Worm (Caenorhabditis elegans) whole organism, L2 larva: Measurements from ENCODE around the gene F58B4.7.

Experiments
- C34F6.9 ChIP-seq: fragments of 150-350 bp; optimal IDR thresholded peaks from 2 replicates; lab custom pipeline; 2014; ENCODE audit warnings: missing biosample characterization, missing genetic modification characterization
- F13H6.1 ChIP-seq: sonication (generic microtip); optimal IDR thresholded peaks from 2 replicates; lab custom pipeline; 2016; ENCODE audit warnings: missing genetic modification characterization, missing compliant biosample characterization
- R02D3.7 ChIP-seq: fragments of 150-350 bp; optimal IDR thresholded peaks from 2 replicates; lab custom pipeline; 2014; ENCODE audit warnings: missing biosample characterization, missing genetic modification characterization
- Y55F3AM.14 ChIP-seq: fragments of 200-800 bp; sonication (Bioruptor generic); optimal IDR thresholded peaks from 2 replicates; lab custom pipeline; 2018; ENCODE audit warnings: mild to moderate bottlenecking, missing genetic modification characterization, missing compliant biosample characterization
- ZK546.5 ChIP-seq: sonication (generic microtip); optimal IDR thresholded peaks from 2 replicates; lab custom pipeline; 2017; ENCODE audit warnings: missing biosample characterization, missing genetic modification characterization
- alr-1 ChIP-seq: fragments of 150-350 bp; optimal IDR thresholded peaks from 2 replicates; lab custom pipeline; 2014; ENCODE audit warnings: missing biosample characterization, missing genetic modification characterization
- aly-2 ChIP-seq: fragments of 150-350 bp; optimal IDR thresholded peaks from 2 replicates; lab custom pipeline; 2014; ENCODE audit warnings: missing biosample characterization, missing genetic modification characterization
- ama-1 ChIP-seq: fragments of 150-350 bp; optimal IDR thresholded peaks from 2 replicates; lab custom pipeline; 2018; ENCODE audit warnings: inconsistent platforms
- blmp-1 ChIP-seq: sonication (generic microtip); optimal IDR thresholded peaks from 2 replicates; lab custom pipeline; 2017; ENCODE audit warnings: missing genetic modification characterization, mild to moderate bottlenecking, missing compliant biosample characterization, antibody characterized with exemption, moderate library complexity; ENCODE audit not compliant: insufficient read depth
- ceh-16 ChIP-seq: fragments of 150-350 bp; optimal IDR thresholded peaks from 2 replicates; lab custom pipeline; 2014; ENCODE audit warnings: missing biosample characterization, missing genetic modification characterization
- ceh-82 ChIP-seq: fragments of 150-350 bp; optimal IDR thresholded peaks from 2 replicates; lab custom pipeline; 2014; ENCODE audit warnings: missing biosample characterization, missing genetic modification characterization
- crh-2 ChIP-seq: sonication (generic microtip); optimal IDR thresholded peaks from 2 replicates; lab custom pipeline; 2017; ENCODE audit warnings: missing biosample characterization, missing genetic modification characterization
- dmd-4 ChIP-seq: sonication (generic microtip); optimal IDR thresholded peaks from 2 replicates; lab custom pipeline; 2017; ENCODE audit warnings: missing biosample characterization, missing genetic modification characterization
- egl-27 ChIP-seq: sonication (generic microtip); optimal IDR thresholded peaks from 3 replicates; lab custom pipeline; 2017; ENCODE audit warnings: missing biosample characterization, missing genetic modification reagents, missing genetic modification characterization
- elt-1 ChIP-seq: fragments of 150-350 bp; optimal IDR thresholded peaks from 2 replicates; lab custom pipeline; 2014; ENCODE audit warnings: missing biosample characterization, missing genetic modification characterization
- elt-3 ChIP-seq: sonication (generic microtip); optimal IDR thresholded peaks from 2 replicates; lab custom pipeline; 2017; ENCODE audit warnings: missing biosample characterization, missing genetic modification characterization
- fos-1 ChIP-seq: fragments of 150-350 bp; optimal IDR thresholded peaks from 2 replicates; lab custom pipeline; 2014; ENCODE audit warnings: missing biosample characterization, missing genetic modification characterization
- gmeb-1 ChIP-seq: fragments of 150-350 bp; optimal IDR thresholded peaks from 2 replicates; lab custom pipeline; 2014; ENCODE audit warnings: missing biosample characterization, missing genetic modification characterization
- lin-11 ChIP-seq: fragments of 150-350 bp; sonication (generic microtip); optimal IDR thresholded peaks from 2 replicates; lab custom pipeline; 2014; ENCODE audit warnings: missing biosample characterization, missing genetic modification characterization, inconsistent platforms, mixed read lengths
- lin-13 ChIP-seq: fragments of 150-350 bp; optimal IDR thresholded peaks from 2 replicates; lab custom pipeline; 2014; ENCODE audit warnings: missing biosample characterization, missing genetic modification reagents, missing genetic modification characterization
- lin-39 ChIP-seq: fragments of 150-350 bp; optimal IDR thresholded peaks from 2 replicates; lab custom pipeline; 2014; ENCODE audit warnings: missing biosample characterization, missing genetic modification reagents, missing genetic modification characterization
- lsy-2 ChIP-seq, 2 experiments: fragments of 150-350 bp in 1 of 2; sonication (generic microtip) in 1 of 2; optimal IDR thresholded peaks; 2 replicates each; lab custom pipeline; 2014 to 2017; ENCODE audit warnings: missing biosample characterization in 2 of 2, missing genetic modification characterization in 2 of 2
- mab-5 ChIP-seq: fragments of 150-350 bp; optimal IDR thresholded peaks from 2 replicates; lab custom pipeline; 2014; ENCODE audit warnings: missing biosample characterization, missing genetic modification characterization
- mbf-1 ChIP-seq: sonication (generic microtip); optimal IDR thresholded peaks from 2 replicates; lab custom pipeline; 2017; ENCODE audit warnings: missing biosample characterization, missing genetic modification characterization
- mdl-1 ChIP-seq, 2 experiments: fragments of 150-350 bp in 1 of 2; sonication (generic microtip) in 1 of 2; optimal IDR thresholded peaks; 2 replicates each; lab custom pipeline; 2017; ENCODE audit warnings: missing biosample characterization in 2 of 2, missing genetic modification characterization in 2 of 2
- nhr-10 ChIP-seq: sonication (generic microtip); optimal IDR thresholded peaks from 2 replicates; lab custom pipeline; 2017; ENCODE audit warnings: missing biosample characterization, missing genetic modification characterization
- nhr-11 ChIP-seq: fragments of 150-350 bp; optimal IDR thresholded peaks from 2 replicates; lab custom pipeline; 2014; ENCODE audit warnings: missing biosample characterization, missing genetic modification characterization
- nhr-12 ChIP-seq: fragments of 150-350 bp; optimal IDR thresholded peaks from 2 replicates; lab custom pipeline; 2014; ENCODE audit warnings: missing biosample characterization, missing genetic modification characterization
- nhr-129 ChIP-seq: fragments of 150-350 bp; optimal IDR thresholded peaks from 2 replicates; lab custom pipeline; 2014; ENCODE audit warnings: missing biosample characterization, missing genetic modification characterization
- nhr-21 ChIP-seq: fragments of 150-350 bp; optimal IDR thresholded peaks from 2 replicates; lab custom pipeline; 2014; ENCODE audit warnings: missing biosample characterization, missing genetic modification characterization
- nhr-23 ChIP-seq: fragments of 150-350 bp; optimal IDR thresholded peaks from 2 replicates; lab custom pipeline; 2014; ENCODE audit warnings: missing biosample characterization, missing genetic modification reagents, missing genetic modification characterization
- nhr-237 ChIP-seq: fragments of 150-350 bp; optimal IDR thresholded peaks from 2 replicates; lab custom pipeline; 2014; ENCODE audit warnings: missing biosample characterization, missing genetic modification characterization
- nhr-25 ChIP-seq: fragments of 150-350 bp; sonication (generic microtip); optimal IDR thresholded peaks from 3 replicates; lab custom pipeline; 2014; ENCODE audit warnings: missing biosample characterization, missing genetic modification characterization
- nhr-6 ChIP-seq: fragments of 150-350 bp; optimal IDR thresholded peaks from 2 replicates; lab custom pipeline; 2014; ENCODE audit warnings: missing biosample characterization, missing genetic modification characterization
- nhr-77 ChIP-seq: fragments of 150-350 bp; optimal IDR thresholded peaks from 2 replicates; lab custom pipeline; 2014; ENCODE audit warnings: missing biosample characterization, missing genetic modification characterization
- peb-1 ChIP-seq: fragments of 150-350 bp; optimal IDR thresholded peaks from 2 replicates; lab custom pipeline; 2014; ENCODE audit warnings: missing biosample characterization, missing genetic modification characterization
- sem-4 ChIP-seq: fragments of 150-350 bp; optimal IDR thresholded peaks from 2 replicates; lab custom pipeline; 2014; ENCODE audit warnings: missing biosample characterization, missing genetic modification reagents, missing genetic modification characterization
- skn-1 ChIP-seq: sonication (generic microtip); optimal IDR thresholded peaks from 2 replicates; lab custom pipeline; 2017; ENCODE audit warnings: missing biosample characterization, missing genetic modification characterization
- sma-3 ChIP-seq: sonication (generic microtip); optimal IDR thresholded peaks from 2 replicates; lab custom pipeline; 2016; ENCODE audit warnings: missing genetic modification reagents, missing genetic modification characterization, missing compliant biosample characterization
- sma-9 ChIP-seq, 2 experiments: fragments of 150-350 bp in 1 of 2; sonication (generic microtip) in 1 of 2; optimal IDR thresholded peaks; 2 replicates each; lab custom pipeline; 2014 to 2016; ENCODE audit warnings: missing genetic modification characterization in 2 of 2, mild to moderate bottlenecking in 1 of 2, missing biosample characterization in 1 of 2, missing compliant biosample characterization in 1 of 2, missing genetic modification reagents in 1 of 2, moderate library complexity in 1 of 2
- snpc-4 ChIP-seq: fragments of 150-350 bp; optimal IDR thresholded peaks from 2 replicates; lab custom pipeline; 2014; ENCODE audit warnings: missing biosample characterization, missing genetic modification characterization
- unc-39 ChIP-seq: fragments of 150-350 bp; optimal IDR thresholded peaks from 2 replicates; lab custom pipeline; 2014; ENCODE audit warnings: missing biosample characterization, missing genetic modification characterization
- unc-55 ChIP-seq: fragments of 150-350 bp; sonication (generic microtip); optimal IDR thresholded peaks from 3 replicates; lab custom pipeline; 2014; ENCODE audit warnings: missing biosample characterization, missing genetic modification reagents, missing genetic modification characterization
- unc-62 ChIP-seq: fragments of 150-350 bp; optimal IDR thresholded peaks from 2 replicates; lab custom pipeline; 2014; ENCODE audit warnings: missing biosample characterization, missing genetic modification reagents, missing genetic modification characterization
- zag-1 ChIP-seq: fragments of 150-350 bp; optimal IDR thresholded peaks from 2 replicates; lab custom pipeline; 2014; ENCODE audit warnings: missing biosample characterization, missing genetic modification characterization
- ztf-1 ChIP-seq: fragments of 200-800 bp; sonication (Bioruptor generic); conservative IDR thresholded peaks from 2 replicates; pipeline ENCODE4 v1.3.6; 2022; ENCODE audit warnings: missing genetic modification characterization, missing compliant biosample characterization
- ztf-11 ChIP-seq: sonication (generic microtip); optimal IDR thresholded peaks from 2 replicates; lab custom pipeline; 2017; ENCODE audit warnings: missing biosample characterization, missing genetic modification characterization
- ztf-4 ChIP-seq: fragments of 150-350 bp; optimal IDR thresholded peaks from 2 replicates; lab custom pipeline; 2014; ENCODE audit warnings: missing biosample characterization, missing genetic modification characterization

F58B4.7 gene

DNA sequence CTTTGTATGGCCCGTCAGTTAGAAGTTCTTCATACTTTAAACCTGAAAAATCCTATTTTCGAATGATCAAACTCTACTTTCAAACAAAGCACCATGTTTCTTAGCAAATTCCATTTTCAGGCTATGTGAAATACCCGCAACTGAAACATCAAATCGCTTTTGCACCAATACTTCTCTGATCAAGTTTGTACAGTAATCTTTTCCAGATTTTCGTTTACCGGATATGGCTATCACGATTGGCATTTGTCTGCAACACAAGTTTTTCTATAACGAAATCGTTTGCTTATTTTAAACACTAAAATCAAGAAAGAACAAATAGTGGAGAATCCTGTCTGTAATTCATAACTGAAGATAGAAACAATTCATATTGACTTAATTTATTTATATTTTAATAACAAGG, 26.8 kb downstream of the F58B4.7 start, which contains the start of gene F32D8.13 (continued):
- no peak for TF ChIP-seq peb-1 (tag; lab: Kevin White, UChicago)

DNA sequence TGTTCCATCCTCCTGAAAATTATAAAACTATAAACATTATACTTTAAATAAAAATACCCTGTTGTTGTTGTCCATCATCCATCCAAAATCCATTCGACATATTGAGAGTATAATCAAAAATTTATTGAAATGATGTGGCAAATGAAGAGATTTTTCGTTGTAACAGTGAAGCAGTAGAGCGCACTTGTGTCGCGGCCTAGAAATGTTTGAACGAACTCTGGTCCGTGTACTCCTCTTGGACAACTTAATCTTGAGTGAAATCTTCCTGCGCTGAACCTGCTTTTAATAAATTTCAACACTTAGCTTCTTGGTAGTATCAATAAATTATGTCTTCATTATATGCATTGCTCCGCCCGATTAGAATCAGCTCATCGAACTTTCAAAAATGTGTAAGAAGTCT, 28.5 kb downstream of the F58B4.7 start, which contains the start of the genes F32D8.14 and F32D8.5:
TSS of gene F32D8.14 (minus strand) at position 188 of the 400 bp plus-strand sequence.
TSS of gene F32D8.5 (plus strand) at position 200 of the 400 bp plus-strand sequence.
- TF ChIP-seq lsy-2 (tag; optimal IDR thresholded peaks at IDR 0.05; lab: Kevin White, UChicago), result peak; percentile 56 to 89
- TF ChIP-seq unc-39 (tag; lab: Kevin White, UChicago), result no peak
- TF ChIP-seq nhr-6 (tag; lab: Kevin White, UChicago), result peak; percentile 84
- TF ChIP-seq lin-13 (GFP tag; lab: Kevin White, UChicago), result peak; percentile 85
- no peak for TF ChIP-seq nhr-12
- TF ChIP-seq lin-11 (tag; lab: Kevin White, UChicago), result peak; percentile 56
- no peak for TF ChIP-seq peb-1 (tag; lab: Kevin White, UChicago)
- peak; percentile 84 for TF ChIP-seq sma-3 (GFP tag; lab: Kevin White, UChicago)
- no peak for TF ChIP-seq lin-39 (tag; lab: Kevin White, UChicago)
- peak; percentile 69 for TF ChIP-seq nhr-21 (tag; lab: Kevin White, UChicago)
- TF ChIP-seq mbf-1 (tag; lab: Kevin White, UChicago), result no peak
- no peak for TF ChIP-seq nhr-23 (tag; lab: Kevin White, UChicago)
- no peak for TF ChIP-seq ztf-11 (tag; lab: Kevin White, UChicago)
- no peak for TF ChIP-seq nhr-237
- no peak for TF ChIP-seq mdl-1 (tag; optimal IDR thresholded peaks at IDR 0.05; lab: Kevin White, UChicago)
- no peak for TF ChIP-seq Y55F3AM.14
- TF ChIP-seq F13H6.1 (tag; lab: Kevin White, UChicago), result peak; percentile 85
- TF ChIP-seq unc-62 (GFP tag; lab: Kevin White, UChicago), result no peak
- TF ChIP-seq aly-2 (tag; lab: Kevin White, UChicago), result no peak
- TF ChIP-seq gmeb-1, result peak; percentile 81
- peak; percentile 94 for TF ChIP-seq crh-2 (tag; lab: Kevin White, UChicago)
- TF ChIP-seq ceh-82, result peak; percentile 29
- no peak for TF ChIP-seq R02D3.7 (tag; lab: Kevin White, UChicago)
- no peak for TF ChIP-seq elt-3 (tag; lab: Kevin White, UChicago)
- TF ChIP-seq blmp-1 (tag; lab: Kevin White, UChicago), result peak; percentile 70
- TF ChIP-seq sem-4, result peak; percentile 74
- no peak for TF ChIP-seq ama-1 (lab: Kevin White, UChicago)
- TF ChIP-seq elt-1 (tag; lab: Kevin White, UChicago), result no peak
- peak; percentile 88 for TF ChIP-seq unc-55 (GFP tag; lab: Kevin White, UChicago)
- peak; percentile 81 for TF ChIP-seq nhr-129
- TF ChIP-seq dmd-4 (tag; lab: Kevin White, UChicago), result no peak
- TF ChIP-seq egl-27 (tag; lab: Kevin White, UChicago), result peak; percentile 2
- TF ChIP-seq ztf-1 (GFP tag; lab: Robert Waterston, UW), result no peak
- TF ChIP-seq fos-1 (tag; lab: Kevin White, UChicago), result peak; percentile 59
- peak; percentile 75 for TF ChIP-seq snpc-4
- TF ChIP-seq ZK546.5 (tag; lab: Kevin White, UChicago), result peak; percentile 73
- TF ChIP-seq sma-9 (GFP tag; optimal IDR thresholded peaks at IDR 0.05; lab: Kevin White, UChicago), result peak; percentile 93
- no peak for TF ChIP-seq sma-9 (tag; optimal IDR thresholded peaks at IDR 0.05; lab: Kevin White, UChicago)
- TF ChIP-seq nhr-11 (tag; lab: Kevin White, UChicago), result no peak
- no peak for TF ChIP-seq zag-1 (tag; lab: Kevin White, UChicago)
- no peak for TF ChIP-seq alr-1 (tag; lab: Kevin White, UChicago)
- peak; percentile 93 for TF ChIP-seq C34F6.9 (tag; lab: Kevin White, UChicago)
- peak; percentile 60 for TF ChIP-seq ztf-4
- TF ChIP-seq nhr-25 (tag; lab: Kevin White, UChicago), result peak; percentile 76
- no peak for TF ChIP-seq nhr-77 (tag; lab: Kevin White, UChicago)
- TF ChIP-seq ceh-16 (tag; lab: Kevin White, UChicago), result no peak
- peak; percentile 23 for TF ChIP-seq mab-5
- TF ChIP-seq nhr-10 (tag; lab: Kevin White, UChicago), result no peak
- no peak for TF ChIP-seq skn-1 (tag; lab: Kevin White, UChicago)
